ENCODE assay signal across 4 fruit fly cellular contexts in the genomic region with DNA sequence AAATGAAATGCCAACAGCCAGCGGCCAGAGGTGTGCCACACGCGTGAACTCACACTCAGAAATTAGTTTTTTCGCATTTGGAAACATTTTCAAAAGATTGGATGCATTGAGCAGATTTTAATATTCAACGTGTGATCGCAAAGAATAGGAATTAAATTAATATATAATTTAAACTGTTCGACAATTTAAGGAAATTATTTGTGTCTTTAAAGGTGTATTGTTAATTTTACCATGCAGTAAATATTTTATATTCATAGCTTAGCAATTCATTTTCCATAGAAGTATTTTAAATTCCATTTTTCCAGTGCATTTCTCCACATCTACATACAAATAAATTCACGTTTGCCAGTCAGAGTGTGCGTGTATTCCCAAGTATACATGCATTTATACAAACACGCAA.
TF ChIP-seq lines count a peak whose summit lies in the region.

No protein-coding gene starts in this region.

- TF ChIP-seq CTCF in whole organism, embryonic (GFP tag; optimal IDR thresholded peaks at IDR 0.05; lab: Kevin White, UChicago) = no peak

TF ChIP-seq in whole organism, embryonic, 481 proteins besides CTCF, POLR2A, EP300 and RAD21 (continues in another document):
- no peak for TF ChIP-seq CG17186 (GFP tag; optimal IDR thresholded peaks at IDR 0.05; lab: Kevin White, UChicago)
- TF ChIP-seq ro (GFP tag; IDR thresholded peaks at IDR 0.05; lab: Robert Waterston, UW) = no peak
- peak; percentile 22 for TF ChIP-seq CG17359 (tag; optimal IDR thresholded peaks at IDR 0.05; lab: Kevin White, UChicago)
- TF ChIP-seq CG2712 (tag; optimal IDR thresholded peaks at IDR 0.05; lab: Kevin White, UChicago) = peak; percentile 39
- TF ChIP-seq Adf1 (GFP tag; IDR thresholded peaks at IDR 0.05; lab: Robert Waterston, UW) = no peak
- TF ChIP-seq CG6689 (GFP tag; IDR thresholded peaks at IDR 0.05; lab: Robert Waterston, UW) = peak; percentile 30; the same call in 1 of the 2 replicates
- TF ChIP-seq CG10267 (tag; optimal IDR thresholded peaks at IDR 0.05; lab: Kevin White, UChicago) = peak; percentile 45
- TF ChIP-seq CG10654 (GFP tag; optimal IDR thresholded peaks at IDR 0.05; lab: Kevin White, UChicago) = peak; percentile 10
- TF ChIP-seq CG4404 (GFP tag; IDR thresholded peaks at IDR 0.05; lab: Robert Waterston, UW) = 0 out of 2 replicates have a peak, but pooled peaks have one; percentile 10
- TF ChIP-seq dmrt99B (tag; optimal IDR thresholded peaks at IDR 0.05; lab: Kevin White, UChicago) = peak; percentile 50
- TF ChIP-seq CG14441 (GFP tag; IDR thresholded peaks at IDR 0.05; lab: Robert Waterston, UW) = no peak
- TF ChIP-seq Awh (GFP tag; IDR thresholded peaks at IDR 0.05; lab: Robert Waterston, UW) = no peak
- TF ChIP-seq zfh1 (GFP tag; IDR thresholded peaks at IDR 0.05; lab: Robert Waterston, UW) = peak; percentile 61; the same call in 2 of the 3 replicates
- peak; percentile 25; the same call in 1 of the 2 replicates for TF ChIP-seq sisA (GFP tag; IDR thresholded peaks at IDR 0.05; lab: Robert Waterston, UW)
- TF ChIP-seq Poxn (GFP tag; IDR thresholded peaks at IDR 0.05; lab: Robert Waterston, UW) = no peak
- TF ChIP-seq Hmr (GFP tag; optimal IDR thresholded peaks at IDR 0.05; lab: Kevin White, UChicago) = no peak
- peak; percentile 59 for TF ChIP-seq CG10979 (tag; optimal IDR thresholded peaks at IDR 0.05; lab: Kevin White, UChicago)
- TF ChIP-seq Xrp1 (GFP tag; IDR thresholded peaks at IDR 0.05; lab: Robert Waterston, UW) = peak; percentile 40
- TF ChIP-seq eve (GFP tag; optimal IDR thresholded peaks at IDR 0.05; lab: Kevin White, UChicago) = peak in 1 of 2 experiments; percentile 41
- TF ChIP-seq CG7839 (tag; optimal IDR thresholded peaks at IDR 0.05; lab: Kevin White, UChicago) = peak; percentile 1
- 0 out of 2 replicates have a peak, but pooled peaks have one; percentile 26 for TF ChIP-seq wor (GFP tag; IDR thresholded peaks at IDR 0.05; lab: Robert Waterston, UW)

TF ChIP-seq in whole organism, prepupa, 60 proteins besides CTCF, POLR2A, EP300 and RAD21 (continues in another document):
- TF ChIP-seq achi (GFP tag; optimal IDR thresholded peaks at IDR 0.05; lab: Kevin White, UChicago) (peak; percentile 15), topi (GFP tag; optimal IDR thresholded peaks at IDR 0.05; lab: Kevin White, UChicago) (peak; percentile 29), CG7368 (GFP tag; optimal IDR thresholded peaks at IDR 0.05; lab: Kevin White, UChicago) (no peak), Hr39 (GFP tag; optimal IDR thresholded peaks at IDR 0.05; lab: Kevin White, UChicago) (peak; percentile 14), Ets96B (tag; optimal IDR thresholded peaks at IDR 0.05; lab: Kevin White, UChicago) (peak; percentile 32), CG3032 (tag; optimal IDR thresholded peaks at IDR 0.05; lab: Kevin White, UChicago) (no peak), esn (GFP tag; optimal IDR thresholded peaks at IDR 0.05; lab: Kevin White, UChicago) (peak; percentile 42), CG15336 (GFP tag; IDR thresholded peaks at IDR 0.05; lab: Robert Waterston, UW) (peak; percentile 30), CG16779 (tag; optimal IDR thresholded peaks at IDR 0.05; lab: Kevin White, UChicago) (no peak), fd59A (GFP tag; optimal IDR thresholded peaks at IDR 0.05; lab: Kevin White, UChicago) (no peak), CG6163 (GFP tag; IDR thresholded peaks at IDR 0.05; lab: Robert Waterston, UW) (0 out of 3 replicates have a peak, but pooled peaks have one; percentile 17), Sox14 (GFP tag; optimal IDR thresholded peaks at IDR 0.05; lab: Kevin White, UChicago) (no peak), net (GFP tag; optimal IDR thresholded peaks at IDR 0.05; lab: Kevin White, UChicago) (no peak), Sox102F (GFP tag; optimal IDR thresholded peaks at IDR 0.05; lab: Kevin White, UChicago) (peak; percentile 22), lz (GFP tag; optimal IDR thresholded peaks at IDR 0.05; lab: Kevin White, UChicago) (peak; percentile 20), CG10631 (GFP tag; optimal IDR thresholded peaks at IDR 0.05; lab: Kevin White, UChicago) (no peak), spab (GFP tag; optimal IDR thresholded peaks at IDR 0.05; lab: Kevin White, UChicago) (no peak), Blimp-1 (GFP tag; optimal IDR thresholded peaks at IDR 0.05; lab: Kevin White, UChicago) (no peak), Smox (GFP tag; optimal IDR thresholded peaks at IDR 0.05; lab: Kevin White, UChicago) (peak; percentile 21), Gug (GFP tag; IDR thresholded peaks at IDR 0.05; lab: Robert Waterston, UW) (no peak), CG3919 (GFP tag; optimal IDR thresholded peaks at IDR 0.05; lab: Kevin White, UChicago) (peak; percentile 17), CG31627 (GFP tag; optimal IDR thresholded peaks at IDR 0.05; lab: Kevin White, UChicago) (peak; percentile 20)

TF ChIP-seq in whole organism, pupa, 21 proteins besides CTCF, POLR2A, EP300 and RAD21:
- no peak for TF ChIP-seq CG15710 (tag; optimal IDR thresholded peaks at IDR 0.05; lab: Kevin White, UChicago)
- peak; percentile 30 for TF ChIP-seq CG14655 (GFP tag; optimal IDR thresholded peaks at IDR 0.05; lab: Kevin White, UChicago)
- TF ChIP-seq Pif1B (GFP tag; optimal IDR thresholded peaks at IDR 0.05; lab: Kevin White, UChicago) = no peak
- peak; percentile 34 for TF ChIP-seq CG9948 (tag; optimal IDR thresholded peaks at IDR 0.05; lab: Kevin White, UChicago)
- no peak for TF ChIP-seq Ets98B (GFP tag; IDR thresholded peaks at IDR 0.05; lab: Robert Waterston, UW)
- TF ChIP-seq CG10348 (GFP tag; IDR thresholded peaks at IDR 0.05; lab: Robert Waterston, UW) = no peak
- peak; percentile 24 for TF ChIP-seq Snoo (tag; optimal IDR thresholded peaks at IDR 0.05; lab: Kevin White, UChicago)
- no peak for TF ChIP-seq CG32121 (GFP tag; IDR thresholded peaks at IDR 0.05; lab: Robert Waterston, UW)
- TF ChIP-seq CG12605 (GFP tag; IDR thresholded peaks at IDR 0.05; lab: Robert Waterston, UW) = no peak
- TF ChIP-seq CG8159 (tag; optimal IDR thresholded peaks at IDR 0.05; lab: Kevin White, UChicago) = peak; percentile 18
- 0 out of 3 replicates have a peak, but pooled peaks have one; percentile 53 for TF ChIP-seq CG4496 (GFP tag; IDR thresholded peaks at IDR 0.05; lab: Robert Waterston, UW)
- no peak for TF ChIP-seq rn (GFP tag; IDR thresholded peaks at IDR 0.05; lab: Robert Waterston, UW)
- TF ChIP-seq CG17806 (tag; optimal IDR thresholded peaks at IDR 0.05; lab: Kevin White, UChicago) = peak; percentile 14

TF ChIP-seq in whole organism, wandering third instar larva, 38 proteins besides CTCF, POLR2A, EP300 and RAD21:
- peak in 1 of 2 experiments; percentile 24 for TF ChIP-seq foxo (GFP tag; optimal IDR thresholded peaks at IDR 0.05; lab: Kevin White, UChicago)
- TF ChIP-seq HLH106 (tag; optimal IDR thresholded peaks at IDR 0.05; lab: Kevin White, UChicago) = peak; percentile 10
- peak; percentile 16 for TF ChIP-seq Sp1 (GFP tag; optimal IDR thresholded peaks at IDR 0.05; lab: Kevin White, UChicago)
- peak; percentile 26 for TF ChIP-seq OdsH (GFP tag; optimal IDR thresholded peaks at IDR 0.05; lab: Kevin White, UChicago)
- TF ChIP-seq pan (optimal IDR thresholded peaks at IDR 0.05; lab: Kevin White, UChicago) = no peak
- TF ChIP-seq fru (GFP tag; optimal IDR thresholded peaks at IDR 0.05; lab: Kevin White, UChicago) = no peak
TF ChIP-seq in whole organism, wandering third instar larva: peak in this region for 4.
